Fruit fly (Drosophila melanogaster) whole organism, wandering third instar larva: ENCODE results near the gene CG14259.

Experiments
- Abd-B ChIP-seq: fragments of >200 bp; optimal IDR thresholded peaks from 2 replicates; lab custom pipeline; 2017; ENCODE audit warnings: missing biosample characterization, missing genetic modification characterization
- CG32264 ChIP-seq: fragments of 200-800 bp; sonication (Bioruptor generic); optimal IDR thresholded peaks from 2 replicates; lab custom pipeline; 2016; ENCODE audit warnings: missing biosample characterization, missing genetic modification characterization
- CG9705 ChIP-seq: fragments of 200-800 bp; sonication (Bioruptor generic); optimal IDR thresholded peaks from 2 replicates; lab custom pipeline; 2018; ENCODE audit warnings: missing biosample characterization, mild to moderate bottlenecking, missing genetic modification characterization
- CrebA ChIP-seq: fragments of 200-800 bp; sonication (Bioruptor generic); optimal IDR thresholded peaks from 2 replicates; lab custom pipeline; 2016; ENCODE audit warnings: missing biosample characterization, mild to moderate bottlenecking, missing genetic modification characterization, borderline replicate concordance
- Dfd ChIP-seq: fragments of >200 bp; optimal IDR thresholded peaks from 2 replicates; lab custom pipeline; 2017; ENCODE audit warnings: missing biosample characterization, missing genetic modification characterization
- Dif ChIP-seq: fragments of 200-275, 200-300 bp; sonication (Bioruptor generic); optimal IDR thresholded peaks from 2 replicates; lab custom pipeline; 2018; ENCODE audit warnings: missing biosample characterization, missing genetic modification characterization; ENCODE audit not compliant: partially characterized antibody
- GATAd ChIP-seq: sonication (Bioruptor generic); optimal IDR thresholded peaks from 2 replicates; lab custom pipeline; 2016; ENCODE audit warnings: missing biosample characterization, missing genetic modification characterization
- Hnf4 ChIP-seq: fragments of 200-800 bp; sonication (Bioruptor generic); optimal IDR thresholded peaks from 2 replicates; lab custom pipeline; 2016; ENCODE audit warnings: missing biosample characterization, mild to moderate bottlenecking, missing genetic modification characterization
- Hr78 ChIP-seq: fragments of >200 bp; optimal IDR thresholded peaks from 2 replicates; lab custom pipeline; 2017; ENCODE audit warnings: missing biosample characterization, missing genetic modification characterization
- Hr83 ChIP-seq: fragments of 200-300 bp; sonication (Bioruptor generic); optimal IDR thresholded peaks from 2 replicates; lab custom pipeline; 2016; ENCODE audit warnings: missing biosample characterization, mild to moderate bottlenecking, missing genetic modification characterization, moderate library complexity; ENCODE audit not compliant: poor library complexity, severe bottlenecking
- Jra ChIP-seq: sonication (Bioruptor generic); optimal IDR thresholded peaks from 2 replicates; lab custom pipeline; 2016; ENCODE audit warnings: missing biosample characterization, missing genetic modification characterization
- Myc ChIP-seq: fragments of >200 bp; optimal IDR thresholded peaks from 2 replicates; lab custom pipeline; 2017
- N ChIP-seq: fragments of >200 bp; optimal IDR thresholded peaks from 2 replicates; lab custom pipeline; 2018; ENCODE audit warnings: missing biosample characterization, missing external identifiers, missing genetic modification characterization
- OdsH ChIP-seq: fragments of 200-800 bp; sonication (Bioruptor generic); optimal IDR thresholded peaks from 2 replicates; lab custom pipeline; 2016; ENCODE audit warnings: missing biosample characterization, mild to moderate bottlenecking, missing genetic modification characterization
- Rel ChIP-seq, 2 experiments: fragments of 200-800 bp; sonication (Bioruptor generic) in 1 of 2; optimal IDR thresholded peaks; 2 replicates in 1 of 2; 3 replicates in 1 of 2; lab custom pipeline; 2016 to 2019; ENCODE audit warnings: mild to moderate bottlenecking in 2 of 2, missing biosample characterization in 2 of 2, missing genetic modification characterization in 2 of 2, moderate library complexity in 1 of 2
- Sp1 ChIP-seq: fragments of 200-800 bp; sonication (Bioruptor generic); optimal IDR thresholded peaks from 3 replicates; lab custom pipeline; 2019; ENCODE audit warnings: missing biosample characterization, mild to moderate bottlenecking, missing genetic modification characterization, moderate library complexity
- Vsx2 ChIP-seq: fragments of 200-300, 225-300 bp; sonication (Bioruptor generic); optimal IDR thresholded peaks from 2 replicates; lab custom pipeline; 2018; ENCODE audit warnings: missing biosample characterization, missing genetic modification characterization; ENCODE audit not compliant: partially characterized antibody
- br ChIP-seq: fragments of 200-800 bp; sonication (Bioruptor generic); optimal IDR thresholded peaks from 2 replicates; lab custom pipeline; 2016; ENCODE audit warnings: missing biosample characterization, missing genetic modification characterization
- dl ChIP-seq, 2 experiments: fragments of 175-275, 200-275 bp in 1 of 2; fragments of 200-275 bp in 1 of 2; sonication (Bioruptor generic); optimal IDR thresholded peaks; lab custom pipeline; 2018; ENCODE audit warnings: mild to moderate bottlenecking in 2 of 2, missing biosample characterization in 2 of 2, missing genetic modification characterization in 2 of 2, moderate library complexity in 2 of 2; ENCODE audit not compliant: partially characterized antibody in 2 of 2, insufficient read depth in 1 of 2
- dmrt93B ChIP-seq: fragments of 200-800 bp; sonication (Bioruptor generic); optimal IDR thresholded peaks from 2 replicates; lab custom pipeline; 2018; ENCODE audit warnings: missing biosample characterization, mild to moderate bottlenecking, missing genetic modification characterization
- dsf ChIP-seq: sonication (Bioruptor generic); optimal IDR thresholded peaks from 2 replicates; lab custom pipeline; 2016; ENCODE audit warnings: missing biosample characterization, missing genetic modification characterization, borderline replicate concordance
- ey ChIP-seq: fragments of 200-800 bp; sonication (Bioruptor generic); optimal IDR thresholded peaks from 2 replicates; lab custom pipeline; 2016; ENCODE audit warnings: missing biosample characterization, missing genetic modification characterization
- foxo ChIP-seq, 2 experiments: fragments of 200-800 bp; sonication (Bioruptor generic); optimal IDR thresholded peaks; 2 replicates in 1 of 2; 3 replicates in 1 of 2; lab custom pipeline; 2016 to 2017; ENCODE audit warnings: missing biosample characterization in 2 of 2, missing genetic modification characterization in 2 of 2
- fru ChIP-seq: fragments of 200-800 bp; sonication (Bioruptor generic); optimal IDR thresholded peaks from 3 replicates; lab custom pipeline; 2016; ENCODE audit warnings: missing biosample characterization, mild to moderate bottlenecking, missing genetic modification characterization
- h ChIP-seq: fragments of 200-800 bp; sonication (Bioruptor generic); optimal IDR thresholded peaks from 3 replicates; lab custom pipeline; 2016; ENCODE audit warnings: missing biosample characterization, mild to moderate bottlenecking, missing genetic modification characterization
- jim ChIP-seq: fragments of 175-275, 200-325 bp; sonication (Bioruptor generic); optimal IDR thresholded peaks from 2 replicates; lab custom pipeline; 2016; ENCODE audit warnings: missing biosample characterization, mild to moderate bottlenecking, missing genetic modification characterization
- lola ChIP-seq: fragments of >200 bp; optimal IDR thresholded peaks from 2 replicates; lab custom pipeline; 2017; ENCODE audit warnings: missing biosample characterization, missing genetic modification characterization
- pan ChIP-seq: fragments of >200 bp; optimal IDR thresholded peaks from 2 replicates; lab custom pipeline; 2017
- psq ChIP-seq: fragments of 200-800 bp; sonication (Bioruptor generic); optimal IDR thresholded peaks from 3 replicates; lab custom pipeline; 2017; ENCODE audit warnings: missing biosample characterization, mild to moderate bottlenecking, missing genetic modification characterization, moderate library complexity
- sv ChIP-seq: fragments of 200-800 bp; sonication (Bioruptor generic); optimal IDR thresholded peaks from 3 replicates; lab custom pipeline; 2016; ENCODE audit warnings: missing biosample characterization, missing genetic modification characterization
- tai ChIP-seq: sonication (Bioruptor generic); optimal IDR thresholded peaks from 2 replicates; lab custom pipeline; 2016; ENCODE audit warnings: missing biosample characterization, missing genetic modification characterization
- woc ChIP-seq: sonication (Bioruptor generic); optimal IDR thresholded peaks from 2 replicates; lab custom pipeline; 2016; ENCODE audit warnings: missing biosample characterization, mild to moderate bottlenecking, missing genetic modification characterization

Gene CG14259

DNA sequence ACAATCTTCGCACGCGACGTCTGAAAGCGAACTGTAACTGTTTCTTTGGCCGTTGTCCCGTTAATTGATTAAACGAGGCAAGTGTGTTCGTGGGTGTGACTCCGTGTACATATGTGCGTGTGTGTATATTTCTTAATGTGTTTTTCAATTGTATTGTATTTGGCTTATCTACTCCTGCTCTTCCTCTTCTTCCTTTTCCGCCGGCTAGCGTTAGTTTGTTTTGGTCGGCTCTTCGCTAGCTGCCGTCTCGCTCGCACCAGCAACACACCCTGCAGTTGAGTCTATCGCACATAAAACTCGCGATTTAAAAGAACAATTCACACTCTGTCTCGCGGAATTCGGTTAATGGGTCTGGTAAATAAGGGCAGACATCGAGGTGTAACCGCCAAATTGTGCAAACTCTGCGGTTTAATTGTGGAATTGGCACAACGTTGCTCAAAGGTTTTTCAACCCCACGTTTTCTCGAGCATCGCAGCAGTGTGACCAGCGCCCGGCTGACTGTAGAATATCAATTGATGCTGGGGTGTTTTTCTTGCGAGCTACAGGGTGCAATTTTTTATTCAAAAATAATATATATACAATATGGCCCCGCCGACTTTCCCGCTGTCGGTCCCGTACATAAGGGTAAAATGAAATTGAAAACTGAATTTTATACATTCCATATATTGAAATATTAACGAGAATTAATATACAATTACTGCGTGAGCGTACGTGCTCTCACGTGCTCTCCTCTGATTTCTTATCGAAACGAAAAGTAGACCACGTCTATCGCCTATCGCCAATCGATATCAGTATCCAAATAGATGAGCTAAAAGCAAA, 17.7 kb downstream of the CG14259 start, which contains the start of the genes gb and CG5815 (continued):
- TF ChIP-seq Sp1 (peak; percentile 88), Rel (GFP tag; optimal IDR thresholded peaks at IDR 0.05; lab: Kevin White, UChicago) (peak; percentile 76), Rel (tag; optimal IDR thresholded peaks at IDR 0.05; lab: Kevin White, UChicago) (peak; percentile 67), Myc (no peak), Hr83 (GFP tag; lab: Kevin White, UChicago) (peak; percentile 91), Dfd (GFP tag; lab: Kevin White, UChicago) (no peak), CG32264 (GFP tag; lab: Kevin White, UChicago) (peak; percentile 66)

DNA sequence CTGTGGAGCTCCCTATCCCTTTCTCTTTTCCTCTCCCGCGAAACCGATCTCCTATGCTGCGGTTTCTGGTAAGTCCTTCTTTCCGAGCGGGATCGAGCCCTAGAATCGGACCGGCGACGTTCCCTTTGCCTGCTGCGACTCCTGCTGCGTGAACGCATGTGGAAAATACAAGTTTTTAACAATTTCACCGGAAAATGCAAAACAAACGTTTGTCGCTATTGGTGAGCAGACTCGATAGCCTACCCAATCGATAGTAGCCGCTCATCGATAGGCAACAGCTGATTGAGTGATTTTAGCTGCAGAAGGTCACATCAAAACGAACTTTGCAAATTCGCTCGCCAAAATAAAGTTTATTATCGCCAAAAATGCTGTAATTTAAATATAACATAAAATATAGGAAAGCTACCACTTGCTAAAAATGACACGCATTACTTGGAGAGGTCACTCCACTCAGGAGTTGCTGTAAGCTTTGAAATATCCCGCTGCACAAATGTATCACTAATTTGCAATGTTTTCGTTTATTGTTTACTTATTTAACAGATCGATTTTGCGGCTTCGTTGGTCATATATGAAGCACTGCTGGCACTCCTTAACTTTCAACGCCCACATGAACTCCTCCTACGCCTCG, 22.2 kb downstream of the CG14259 start, which contains the start of the genes CG6066 and CG5880:
CG6066 (minus strand) TSS at position 243 of the 628 bp plus-strand sequence.
CG5880 (plus strand) TSS at position 281 of the 628 bp plus-strand sequence.
- TF ChIP-seq Hr78 (GFP tag; lab: Kevin White, UChicago) (no peak), N (GFP tag; lab: Kevin White, UChicago) (no peak), sv (GFP tag; lab: Kevin White, UChicago) (no peak), GATAd (no peak), Vsx2 (GFP tag; lab: Kevin White, UChicago) (no peak)

- TF ChIP-seq CG9705 (GFP tag; lab: Kevin White, UChicago) (no peak), br (GFP tag; lab: Kevin White, UChicago) (no peak)
Observed at dm6 chr3R:27118346-27118745, 24.0 kb downstream of the CG14259 start, which contains the start of gene CG5882. CG5882 (plus strand) TSS chr3R:27118646.

- no peak for TF ChIP-seq jim
- TF ChIP-seq dl (GFP tag; optimal IDR thresholded peaks at IDR 0.05; lab: Kevin White, UChicago; ENCODE audit: insufficient read depth in 1 of 2, partially characterized antibody in 2 of 2), result no peak
- no peak for TF ChIP-seq woc (GFP tag; lab: Kevin White, UChicago)
- no peak for TF ChIP-seq CrebA (GFP tag; lab: Kevin White, UChicago)
- no peak for TF ChIP-seq CG9705 (GFP tag; lab: Kevin White, UChicago)
- TF ChIP-seq Hr83 (GFP tag; lab: Kevin White, UChicago), result no peak
- no peak for TF ChIP-seq GATAd
Observed at dm6 chr3R:27124588-27124987, 30.3 kb downstream of the CG14259 start, which contains the start of gene CG6059. CG6059 (minus strand) TSS chr3R:27124688.

dm6 chr3R:27128723-27129122, 34.4 kb downstream of the CG14259 start:
- TF ChIP-seq h (GFP tag; lab: Kevin White, UChicago) (peak; percentile 17), Abd-B (GFP tag; lab: Kevin White, UChicago) (no peak), Rel (GFP tag; optimal IDR thresholded peaks at IDR 0.05; lab: Kevin White, UChicago) (no peak), Rel (tag; optimal IDR thresholded peaks at IDR 0.05; lab: Kevin White, UChicago) (peak; percentile 25)

DNA sequence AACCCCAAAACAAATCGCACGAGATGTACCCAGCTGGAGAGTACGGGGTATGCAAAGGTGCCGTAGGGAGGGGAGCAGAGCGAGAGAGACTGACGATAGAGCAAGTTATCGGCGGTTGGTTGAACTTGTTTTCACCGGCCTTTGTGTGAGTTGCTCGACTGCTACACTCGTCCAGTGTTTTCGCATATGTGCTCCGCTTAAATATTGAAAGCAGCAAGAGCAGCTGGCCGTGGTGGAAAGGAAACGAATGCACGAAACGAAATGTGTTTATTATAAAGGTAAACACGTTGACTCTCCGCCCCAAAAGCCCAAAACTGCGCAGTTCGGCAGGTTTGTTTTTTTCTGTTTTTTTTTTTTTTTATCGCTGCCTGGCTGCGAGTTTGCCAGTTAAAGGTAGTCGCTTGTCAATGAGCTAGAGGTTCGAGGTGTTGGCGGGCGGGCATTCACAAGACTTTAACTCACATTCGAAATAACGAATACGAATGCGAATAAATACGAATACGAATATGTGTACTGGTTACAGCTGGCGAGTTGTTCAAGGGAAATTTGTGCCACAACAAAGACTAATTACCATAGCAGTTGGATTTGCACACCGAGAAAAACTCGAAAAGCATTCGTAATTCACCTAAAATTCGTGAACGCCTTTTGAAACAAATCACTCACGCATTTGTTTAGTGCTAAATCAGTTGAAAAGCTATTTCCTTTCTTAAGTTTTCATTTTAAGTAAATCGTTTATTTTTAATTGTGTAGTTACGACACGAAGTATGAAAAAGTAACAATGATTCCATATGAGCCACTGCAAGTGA, 35.5 kb downstream of the CG14259 start:
- TF ChIP-seq lola (GFP tag; lab: Kevin White, UChicago) (no peak), CG9705 (GFP tag; lab: Kevin White, UChicago) (no peak), CrebA (GFP tag; lab: Kevin White, UChicago) (no peak), jim (peak; percentile 82), br (GFP tag; lab: Kevin White, UChicago) (peak; percentile 61), h (GFP tag; lab: Kevin White, UChicago) (peak; percentile 79), Hnf4 (GFP tag; lab: Kevin White, UChicago) (peak; percentile 31), OdsH (GFP tag; lab: Kevin White, UChicago) (peak; percentile 60), Myc (no peak), foxo (GFP tag; optimal IDR thresholded peaks at IDR 0.05; lab: Kevin White, UChicago) (peak in 1 of 2 experiments; percentile 75), Dfd (GFP tag; lab: Kevin White, UChicago) (no peak), pan (lab: Kevin White, UChicago) (no peak), Sp1 (peak; percentile 60), woc (GFP tag; lab: Kevin White, UChicago) (peak; percentile 62), dmrt93B (peak; percentile 29), Vsx2 (GFP tag; lab: Kevin White, UChicago) (peak; percentile 30), GATAd (no peak), Hr78 (GFP tag; lab: Kevin White, UChicago) (no peak), psq (GFP tag; lab: Kevin White, UChicago) (peak; percentile 73), Dif (GFP tag; lab: Kevin White, UChicago) (peak; percentile 23), tai (no peak), dsf (GFP tag; lab: Kevin White, UChicago) (no peak), fru (GFP tag; lab: Kevin White, UChicago) (peak; percentile 75), ey (GFP tag; lab: Kevin White, UChicago) (peak; percentile 65), Jra (GFP tag; lab: Kevin White, UChicago) (peak; percentile 66)
